Worm (Caenorhabditis elegans) whole organism, L4 larva: ENCODE data around the gene unc-31.

Source experiments
- D1046.2 ChIP-seq: fragments of 200-800 bp; sonication (Bioruptor generic); IDR thresholded peaks from 2 replicates; pipeline ENCODE4 v1.3.6; 2022; ENCODE audit warnings: missing genetic modification characterization, missing compliant biosample characterization
- F44E2.7 ChIP-seq: fragments of 200-800 bp; sonication (Bioruptor generic); IDR thresholded peaks from 2 replicates; pipeline ENCODE4 v2.1.2; 2022; ENCODE audit warnings: missing genetic modification characterization, missing compliant biosample characterization
- F49E8.2 ChIP-seq: sonication (generic microtip); optimal IDR thresholded peaks from 2 replicates; lab custom pipeline; 2016; ENCODE audit warnings: missing compliant biosample characterization, mild to moderate bottlenecking, missing genetic modification characterization, borderline replicate concordance
- R02D3.7 ChIP-seq: fragments of 150-350 bp; sonication (generic microtip); optimal IDR thresholded peaks from 3 replicates; lab custom pipeline; 2014; ENCODE audit warnings: missing biosample characterization, missing genetic modification characterization
- Y105C5A.15 ChIP-seq: fragments of 200-800 bp; sonication (Bioruptor generic); IDR thresholded peaks from 2 replicates; pipeline ENCODE4 v1.3.6; 2022; ENCODE audit warnings: missing genetic modification characterization, missing compliant biosample characterization
- Y48G9A.11 ChIP-seq: fragments of 200-800 bp; sonication (Bioruptor generic); IDR thresholded peaks from 2 replicates; pipeline ENCODE4 v1.3.6; 2022; ENCODE audit warnings: missing genetic modification reagents, missing genetic modification characterization, missing compliant biosample characterization
- Y75B8A.6 ChIP-seq: fragments of 200-800 bp; sonication (Bioruptor generic); IDR thresholded peaks from 2 replicates; pipeline ENCODE4 v1.3.6; 2022; ENCODE audit warnings: missing genetic modification reagents, missing genetic modification characterization, missing compliant biosample characterization
- ZK337.2 ChIP-seq: fragments of 200-800 bp; sonication (Bioruptor generic); IDR thresholded peaks from 2 replicates; pipeline ENCODE4 v1.3.6; 2022; ENCODE audit warnings: missing genetic modification reagents, missing genetic modification characterization, missing compliant biosample characterization
- ZK546.5 ChIP-seq, 2 experiments: sonication (generic microtip); optimal IDR thresholded peaks; 2 replicates each; lab custom pipeline; 2017; ENCODE audit warnings: missing biosample characterization in 2 of 2, missing genetic modification characterization in 2 of 2
- arid-1 ChIP-seq: fragments of 200-800 bp; sonication (Bioruptor generic); conservative IDR thresholded peaks from 2 replicates; pipeline ENCODE4 v1.3.6; 2022; ENCODE audit warnings: missing genetic modification reagents, missing genetic modification characterization, missing compliant biosample characterization
- ceh-28 ChIP-seq: fragments of 150-350 bp; optimal IDR thresholded peaks from 2 replicates; lab custom pipeline; 2014; ENCODE audit warnings: missing biosample characterization, missing genetic modification reagents, missing genetic modification characterization
- ceh-62 ChIP-seq: sonication (generic microtip); optimal IDR thresholded peaks from 2 replicates; lab custom pipeline; 2017; ENCODE audit warnings: missing biosample characterization, missing genetic modification characterization
- ceh-82 ChIP-seq: sonication (generic microtip); optimal IDR thresholded peaks from 2 replicates; lab custom pipeline; 2017; ENCODE audit warnings: missing biosample characterization, missing genetic modification characterization
- daf-12 ChIP-seq: fragments of 150-350 bp; optimal IDR thresholded peaks from 2 replicates; lab custom pipeline; 2014; ENCODE audit warnings: missing biosample characterization, missing genetic modification reagents, missing genetic modification characterization
- daf-19 ChIP-seq: fragments of 200-800 bp; sonication (Bioruptor generic); conservative IDR thresholded peaks from 2 replicates; pipeline ENCODE4 v1.3.6; 2022; ENCODE audit warnings: missing genetic modification characterization, missing compliant biosample characterization
- daf-8 ChIP-seq: fragments of 200-800 bp; sonication (Bioruptor generic); IDR thresholded peaks from 2 replicates; pipeline ENCODE4 v1.3.6; 2022; ENCODE audit warnings: missing genetic modification characterization, missing compliant biosample characterization
- dmd-8 ChIP-seq: fragments of 200-800 bp; sonication (Bioruptor generic); IDR thresholded peaks from 2 replicates; pipeline ENCODE4 v1.3.6; 2022; ENCODE audit warnings: missing genetic modification characterization, missing compliant biosample characterization
- duxl-1 ChIP-seq: sonication (generic microtip); optimal IDR thresholded peaks from 2 replicates; lab custom pipeline; 2016; ENCODE audit warnings: mild to moderate bottlenecking, missing genetic modification characterization, moderate library complexity, missing compliant biosample characterization; ENCODE audit not compliant: poor library complexity
- dve-1 ChIP-seq: sonication (generic microtip); optimal IDR thresholded peaks from 2 replicates; lab custom pipeline; 2017; ENCODE audit warnings: antibody characterized with exemption, mild to moderate bottlenecking, missing genetic modification characterization, missing compliant biosample characterization; ENCODE audit not compliant: insufficient read depth
- egl-27 ChIP-seq: sonication (generic microtip); optimal IDR thresholded peaks from 3 replicates; lab custom pipeline; 2017; ENCODE audit warnings: missing biosample characterization, missing genetic modification reagents, missing genetic modification characterization
- fkh-10 ChIP-seq: fragments of 150-350 bp; optimal IDR thresholded peaks from 2 replicates; lab custom pipeline; 2014; ENCODE audit warnings: missing biosample characterization, missing genetic modification reagents, missing genetic modification characterization
- fos-1 ChIP-seq: fragments of 150-350 bp; optimal IDR thresholded peaks from 2 replicates; lab custom pipeline; 2014; ENCODE audit warnings: missing biosample characterization, missing genetic modification characterization
- gei-8 ChIP-seq: fragments of 200-800 bp; sonication (Bioruptor generic); optimal IDR thresholded peaks from 2 replicates; lab custom pipeline; 2018; ENCODE audit warnings: mild to moderate bottlenecking, missing genetic modification characterization, missing compliant biosample characterization
- hmg-1.1 ChIP-seq: fragments of 200-800 bp; sonication (Bioruptor generic); IDR thresholded peaks from 2 replicates; pipeline ENCODE4 v1.3.6; 2022; ENCODE audit warnings: missing genetic modification reagents, missing genetic modification characterization, missing compliant biosample characterization
- lin-13 ChIP-seq: fragments of 150-350 bp; optimal IDR thresholded peaks from 2 replicates; lab custom pipeline; 2014; ENCODE audit warnings: missing biosample characterization, missing genetic modification reagents, missing genetic modification characterization
- lin-29 ChIP-seq: fragments of 200-800 bp; sonication (Bioruptor generic); IDR thresholded peaks from 2 replicates; pipeline ENCODE4 v1.3.6; 2022; ENCODE audit warnings: missing genetic modification reagents, missing genetic modification characterization, missing compliant biosample characterization
- madf-9 ChIP-seq: fragments of 200-800 bp; sonication (Bioruptor generic); conservative IDR thresholded peaks from 2 replicates; pipeline ENCODE4 v1.3.6; 2022; ENCODE audit warnings: missing genetic modification reagents, missing genetic modification characterization, missing compliant biosample characterization
- mdl-1 ChIP-seq, 2 experiments: fragments of 150-350 bp in 1 of 2; sonication (generic microtip) in 1 of 2; optimal IDR thresholded peaks; 2 replicates each; lab custom pipeline; 2014 to 2017; ENCODE audit warnings: missing biosample characterization in 2 of 2, missing genetic modification characterization in 2 of 2
- mdt-29 ChIP-seq: fragments of 200-800 bp; sonication (Bioruptor generic); IDR thresholded peaks from 2 replicates; pipeline ENCODE4 v1.3.6; 2022; ENCODE audit warnings: missing genetic modification reagents, missing genetic modification characterization, missing compliant biosample characterization
- mes-2 ChIP-seq: sonication (generic microtip); optimal IDR thresholded peaks from 2 replicates; lab custom pipeline; 2016; ENCODE audit warnings: missing genotype, mild to moderate bottlenecking, missing genetic modification characterization, missing compliant biosample characterization; ENCODE audit not compliant: poor library complexity, severe bottlenecking
- nhr-11 ChIP-seq: fragments of 150-350 bp; optimal IDR thresholded peaks from 2 replicates; lab custom pipeline; 2014; ENCODE audit warnings: missing biosample characterization, missing genetic modification characterization
- nhr-111 ChIP-seq: fragments of 200-800 bp; sonication (Bioruptor generic); optimal IDR thresholded peaks from 2 replicates; lab custom pipeline; 2018; ENCODE audit warnings: mild to moderate bottlenecking, missing genetic modification characterization, missing compliant biosample characterization
- nhr-48 ChIP-seq: sonication (generic microtip); optimal IDR thresholded peaks from 2 replicates; lab custom pipeline; 2016; ENCODE audit warnings: mild to moderate bottlenecking, missing genetic modification characterization, missing compliant biosample characterization
- nhr-6 ChIP-seq: fragments of 150-350 bp; optimal IDR thresholded peaks from 2 replicates; lab custom pipeline; 2014; ENCODE audit warnings: missing biosample characterization, missing genetic modification characterization
- nhr-77 ChIP-seq: fragments of 150-350 bp; optimal IDR thresholded peaks from 2 replicates; lab custom pipeline; 2014; ENCODE audit warnings: missing biosample characterization, missing genetic modification characterization
- pha-4 ChIP-seq, 2 experiments: fragments of 150-350 bp in 1 of 2; fragments of 200-800 bp in 1 of 2; sonication (Bioruptor generic) in 1 of 2; IDR thresholded peaks in 1 of 2; optimal IDR thresholded peaks in 1 of 2; 2 replicates each; pipeline versions ENCODE4 v1.3.6 to Lab custom; 2014 to 2022; ENCODE audit warnings: missing genetic modification characterization in 2 of 2, missing genetic modification reagents in 2 of 2, missing biosample characterization in 1 of 2, missing compliant biosample characterization in 1 of 2
- php-3 ChIP-seq: fragments of 200-800 bp; sonication (Bioruptor generic); IDR thresholded peaks from 2 replicates; pipeline ENCODE4 v1.3.6; 2022; ENCODE audit warnings: missing genetic modification reagents, missing genetic modification characterization, missing compliant biosample characterization
- pqm-1 ChIP-seq: sonication (generic microtip); optimal IDR thresholded peaks from 2 replicates; lab custom pipeline; 2017; ENCODE audit warnings: missing biosample characterization, missing genetic modification characterization
- rbr-2 ChIP-seq: sonication (generic microtip); optimal IDR thresholded peaks from 2 replicates; lab custom pipeline; 2016; ENCODE audit warnings: missing genotype, missing genetic modification characterization, missing compliant biosample characterization
- set-16 ChIP-seq: fragments of 200-800 bp; sonication (Bioruptor generic); IDR thresholded peaks from 2 replicates; pipeline ENCODE4 v1.3.6; 2022; ENCODE audit warnings: missing genetic modification reagents, missing genetic modification characterization, missing compliant biosample characterization
- skn-1 ChIP-seq: fragments of 150-350 bp; optimal IDR thresholded peaks from 2 replicates; lab custom pipeline; 2014; ENCODE audit warnings: missing biosample characterization, missing genetic modification characterization
- snpc-1.2 ChIP-seq: fragments of 200-800 bp; sonication (Bioruptor generic); IDR thresholded peaks from 2 replicates; pipeline ENCODE4 v1.3.6; 2022; ENCODE audit warnings: missing genetic modification reagents, missing genetic modification characterization, missing compliant biosample characterization
- spr-1 ChIP-seq: sonication (generic microtip); optimal IDR thresholded peaks from 2 replicates; lab custom pipeline; 2016; ENCODE audit warnings: mild to moderate bottlenecking, missing genetic modification characterization, missing compliant biosample characterization
- spr-3 ChIP-seq: fragments of 200-800 bp; sonication (Bioruptor generic); optimal IDR thresholded peaks from 2 replicates; lab custom pipeline; 2018; ENCODE audit warnings: mild to moderate bottlenecking, missing genetic modification characterization, missing compliant biosample characterization
- tag-97 ChIP-seq: fragments of 200-800 bp; sonication (Bioruptor generic); IDR thresholded peaks from 2 replicates; pipeline ENCODE4 v1.3.6; 2022; ENCODE audit warnings: missing genetic modification characterization, missing compliant biosample characterization
- tra-1 ChIP-seq: fragments of 200-800 bp; sonication (Bioruptor generic); IDR thresholded peaks from 2 replicates; pipeline ENCODE4 v1.3.6; 2022; ENCODE audit warnings: missing genetic modification reagents, missing genetic modification characterization, missing compliant biosample characterization
- unc-39 ChIP-seq: sonication (generic microtip); optimal IDR thresholded peaks from 2 replicates; lab custom pipeline; 2017; ENCODE audit warnings: missing biosample characterization, missing genetic modification characterization
- zag-1 ChIP-seq: fragments of 150-350 bp; optimal IDR thresholded peaks from 2 replicates; lab custom pipeline; 2014; ENCODE audit warnings: missing biosample characterization, missing genetic modification characterization

The unc-31 gene

DNA sequence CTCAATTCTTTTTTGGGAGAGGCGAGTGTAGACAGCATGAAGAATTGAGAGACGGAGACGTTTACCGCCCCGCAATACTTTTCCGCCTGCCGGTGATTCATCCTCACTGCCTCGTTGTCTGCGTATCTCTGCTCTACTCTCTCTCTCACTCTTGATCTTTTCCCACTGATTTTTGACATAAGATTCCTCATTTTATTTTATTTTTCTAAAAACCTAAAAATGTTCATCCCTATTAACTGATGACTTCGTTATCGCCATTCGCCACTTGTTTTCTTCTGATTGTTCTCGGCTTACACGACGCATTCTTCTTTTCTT is 60.7 kb downstream of the unc-31 start (continued):
- TF ChIP-seq spr-3 (no peak), pha-4 (GFP tag; IDR thresholded peaks at IDR 0.05; lab: Robert Waterston, UW) (no peak), pha-4 (tag; optimal IDR thresholded peaks at IDR 0.05; lab: Kevin White, UChicago) (no peak), ceh-62 (tag; lab: Kevin White, UChicago) (no peak), Y48G9A.11 (no peak), ZK546.5 (tag; optimal IDR thresholded peaks at IDR 0.05; lab: Kevin White, UChicago) (no peak), hmg-1.1 (GFP tag; lab: Robert Waterston, UW) (0 out of 2 replicates have a peak, but pooled peaks have one; percentile 38), D1046.2 (GFP tag; lab: Robert Waterston, UW) (no peak), lin-29 (GFP tag; lab: Robert Waterston, UW) (no peak), nhr-111 (GFP tag; lab: Kevin White, UChicago) (no peak), daf-12 (tag; lab: Kevin White, UChicago) (no peak), F44E2.7 (GFP tag; lab: Robert Waterston, UW) (no peak)

DNA sequence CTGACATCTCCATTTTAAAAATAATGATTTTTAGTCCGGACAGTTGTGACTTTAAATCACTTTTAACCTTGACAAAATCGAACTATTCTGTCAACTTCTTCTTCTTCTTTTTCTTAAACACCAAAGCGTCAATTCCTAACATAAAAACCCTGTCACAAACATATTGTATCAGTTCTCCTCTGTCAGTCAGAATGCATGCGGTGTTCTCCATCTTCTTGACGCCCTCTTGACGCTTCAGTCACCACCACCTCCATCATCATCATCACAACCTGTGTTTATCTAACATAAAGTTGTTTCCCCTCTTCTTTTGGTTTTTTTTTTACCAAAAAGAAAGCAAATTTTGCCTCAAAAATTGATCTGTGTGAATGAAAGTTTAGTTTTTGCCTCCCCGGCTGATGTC is 61.7 kb downstream of the unc-31 start:
- TF ChIP-seq ceh-62 (tag; lab: Kevin White, UChicago) (no peak), Y105C5A.15 (GFP tag; lab: Robert Waterston, UW) (no peak), rbr-2 (no peak), tag-97 (no peak), arid-1 (no peak), unc-39 (no peak), tra-1 (GFP tag; lab: Robert Waterston, UW) (peak; percentile 69; the same call in 1 of the 2 replicates), lin-13 (GFP tag; lab: Kevin White, UChicago) (no peak), pha-4 (GFP tag; IDR thresholded peaks at IDR 0.05; lab: Robert Waterston, UW) (peak; percentile 49; the same call in 1 of the 2 replicates), pha-4 (tag; optimal IDR thresholded peaks at IDR 0.05; lab: Kevin White, UChicago) (no peak), gei-8 (GFP tag; lab: Kevin White, UChicago) (no peak), D1046.2 (GFP tag; lab: Robert Waterston, UW) (no peak), F49E8.2 (tag; lab: Kevin White, UChicago) (no peak), ceh-28 (tag; lab: Kevin White, UChicago) (no peak), set-16 (GFP tag; lab: Robert Waterston, UW) (no peak), nhr-11 (no peak), duxl-1 (no peak), daf-19 (GFP tag; lab: Robert Waterston, UW) (no peak), mdl-1 (tag; optimal IDR thresholded peaks at IDR 0.05; lab: Kevin White, UChicago) (no peak), nhr-77 (tag; lab: Kevin White, UChicago) (no peak), egl-27 (tag; lab: Kevin White, UChicago) (no peak), mes-2 (tag; lab: Kevin White, UChicago) (peak; percentile 2), nhr-48 (peak; percentile 29), dmd-8 (GFP tag; lab: Robert Waterston, UW) (no peak), zag-1 (tag; lab: Kevin White, UChicago) (no peak), ZK337.2 (GFP tag; lab: Robert Waterston, UW) (no peak), skn-1 (no peak), nhr-111 (GFP tag; lab: Kevin White, UChicago) (no peak), mdt-29 (GFP tag; lab: Robert Waterston, UW) (no peak), R02D3.7 (tag; lab: Kevin White, UChicago) (no peak), pqm-1 (tag; lab: Kevin White, UChicago) (no peak), hmg-1.1 (GFP tag; lab: Robert Waterston, UW) (no peak), fkh-10 (no peak), dve-1 (tag; lab: Kevin White, UChicago) (peak; percentile 56), madf-9 (no peak), lin-29 (GFP tag; lab: Robert Waterston, UW) (no peak), nhr-6 (tag; lab: Kevin White, UChicago) (peak; percentile 2), ZK546.5 (tag; optimal IDR thresholded peaks at IDR 0.05; lab: Kevin White, UChicago) (no peak), snpc-1.2 (GFP tag; lab: Robert Waterston, UW) (no peak), Y75B8A.6 (GFP tag; lab: Robert Waterston, UW) (no peak), fos-1 (tag; lab: Kevin White, UChicago) (no peak), ceh-82 (tag; lab: Kevin White, UChicago) (no peak), daf-8 (no peak), php-3 (no peak), spr-1 (no peak)
